Worm (Caenorhabditis elegans): ENCODE results near the gene klf-3.

- no peak for TF ChIP-seq snpc-4 (tag; optimal IDR thresholded peaks at IDR 0.05)
- no peak for TF ChIP-seq lin-32 (GFP tag; optimal IDR thresholded peaks at IDR 0.05)
- TF ChIP-seq unc-39 (tag; optimal IDR thresholded peaks at IDR 0.05) = no peak
- TF ChIP-seq zip-8 (tag; optimal IDR thresholded peaks at IDR 0.05) = no peak
- no peak for TF ChIP-seq elt-3 (tag; optimal IDR thresholded peaks at IDR 0.05)
- no peak for TF ChIP-seq elt-1 (tag; optimal IDR thresholded peaks at IDR 0.05; ENCODE audit: borderline replicate concordance, insufficient read depth)
- TF ChIP-seq flh-1 (GFP tag; optimal IDR thresholded peaks at IDR 0.05) = no peak
- TF ChIP-seq sptf-1 (tag; optimal IDR thresholded peaks at IDR 0.05) = no peak
- no peak for TF ChIP-seq hlh-1 (tag; optimal IDR thresholded peaks at IDR 0.05)
- no peak for TF ChIP-seq ztf-11 (tag; optimal IDR thresholded peaks at IDR 0.05)
- TF ChIP-seq pha-4 (tag; optimal IDR thresholded peaks at IDR 0.05) = no peak
- no peak for TF ChIP-seq mab-5 (tag; optimal IDR thresholded peaks at IDR 0.05)
Observed at ce11 chrII:6654284-6654683, 37.6 kb downstream of the klf-3 start, which contains the start of gene T19D12.9.
